Worm (Caenorhabditis elegans): ENCODE results near the gene ifp-1.

- no peak for TF ChIP-seq dao-5 (tag; optimal IDR thresholded peaks at IDR 0.05)
- no peak for TF ChIP-seq him-1 (tag; optimal IDR thresholded peaks at IDR 0.05)
These were observed 17.7 kb upstream of the ifp-1 start for ce11 chrX:9697655-9698054.
